Worm (Caenorhabditis elegans) whole organism, early embryonic: ENCODE measurements around the gene cyn-12.

Source experiments
- B0310.2 ChIP-seq: sonication (generic microtip); optimal IDR thresholded peaks from 2 replicates; lab custom pipeline; 2016; ENCODE audit warnings: mild to moderate bottlenecking, missing genetic modification characterization, missing compliant biosample characterization
- F13C5.2 ChIP-seq: sonication (generic microtip); optimal IDR thresholded peaks from 2 replicates; lab custom pipeline; 2017; ENCODE audit warnings: mild to moderate bottlenecking, missing genetic modification characterization, inconsistent platforms, missing compliant biosample characterization
- aly-1 ChIP-seq: sonication (generic microtip); optimal IDR thresholded peaks from 2 replicates; lab custom pipeline; 2016; ENCODE audit warnings: missing genetic modification characterization, missing compliant biosample characterization
- ama-1 ChIP-seq: fragments of 150-350 bp; optimal IDR thresholded peaks from 2 replicates; lab custom pipeline; 2014
- ceh-13 ChIP-seq: fragments of 200-800 bp; sonication (Bioruptor generic); optimal IDR thresholded peaks from 2 replicates; lab custom pipeline; 2018; ENCODE audit warnings: mild to moderate bottlenecking, missing genetic modification characterization, missing compliant biosample characterization
- ceh-36 ChIP-seq: sonication (generic microtip); optimal IDR thresholded peaks from 2 replicates; lab custom pipeline; 2016; ENCODE audit warnings: missing genetic modification characterization, inconsistent platforms, missing compliant biosample characterization
- ets-7 ChIP-seq: sonication (generic microtip); optimal IDR thresholded peaks from 2 replicates; lab custom pipeline; 2016; ENCODE audit warnings: missing genotype, missing genetic modification characterization, missing compliant biosample characterization
- flt-1 ChIP-seq: fragments of 200-800 bp; sonication (Bioruptor generic); IDR thresholded peaks from 2 replicates; pipeline ENCODE4 v1.3.6; 2022; ENCODE audit warnings: missing genetic modification characterization, missing compliant biosample characterization
- hmbx-1 ChIP-seq: sonication (generic microtip); optimal IDR thresholded peaks from 2 replicates; lab custom pipeline; 2016; ENCODE audit warnings: mild to moderate bottlenecking, missing genetic modification characterization, missing compliant biosample characterization
- hmg-4 ChIP-seq: fragments of 200-800 bp; sonication (Bioruptor generic); optimal IDR thresholded peaks from 2 replicates; lab custom pipeline; 2018; ENCODE audit warnings: mild to moderate bottlenecking, missing genetic modification characterization, missing compliant biosample characterization
- hnd-1 ChIP-seq: sonication (generic microtip); optimal IDR thresholded peaks from 2 replicates; lab custom pipeline; 2016; ENCODE audit warnings: missing genetic modification characterization, missing compliant biosample characterization
- pes-1 ChIP-seq: fragments of 200-800 bp; sonication (Bioruptor generic); IDR thresholded peaks from 2 replicates; pipeline ENCODE4 v1.3.6; 2022; ENCODE audit warnings: missing genetic modification reagents, missing genetic modification characterization, missing compliant biosample characterization
- scrt-1 ChIP-seq: fragments of 200-800 bp; sonication (Bioruptor generic); IDR thresholded peaks from 2 replicates; pipeline ENCODE4 v1.3.6; 2022; ENCODE audit warnings: missing genetic modification characterization, missing compliant biosample characterization
- sea-1 ChIP-seq: fragments of 200-800 bp; sonication (Bioruptor generic); conservative IDR thresholded peaks from 2 replicates; pipeline ENCODE4 v1.3.6; 2022; ENCODE audit warnings: missing genetic modification characterization, missing compliant biosample characterization
- tbx-11 ChIP-seq: fragments of 200-800 bp; sonication (Bioruptor generic); IDR thresholded peaks from 2 replicates; pipeline ENCODE4 v1.3.6; 2022; ENCODE audit warnings: missing genetic modification characterization, missing compliant biosample characterization
- tbx-37 ChIP-seq: fragments of 200-800 bp; sonication (Bioruptor generic); conservative IDR thresholded peaks from 2 replicates; pipeline ENCODE4 v1.3.6; 2022; ENCODE audit warnings: missing genetic modification reagents, missing genetic modification characterization, missing compliant biosample characterization
- tra-4 ChIP-seq: sonication (generic microtip); optimal IDR thresholded peaks from 2 replicates; lab custom pipeline; 2017; ENCODE audit warnings: missing genetic modification characterization, missing compliant biosample characterization

Gene cyn-12

ce11 chrIV:7133140-7133539 lies at the start of gene cyn-12:
TSS of gene cyn-12 (minus strand) at chrIV:7133217.
- TF ChIP-seq aly-1 (no peak), flt-1 (GFP tag; lab: Robert Waterston, UW) (no peak), ama-1 (lab: Kevin White, UChicago) (no peak), tbx-37 (0 out of 2 replicates have a peak, but pooled peaks have one; percentile 14)

- TF ChIP-seq scrt-1 = no peak
- TF ChIP-seq hmbx-1 (tag; lab: Kevin White, UChicago) = no peak
- no peak for TF ChIP-seq ceh-36 (tag; lab: Kevin White, UChicago)
- no peak for TF ChIP-seq sea-1
- no peak for TF ChIP-seq F13C5.2 (tag; lab: Kevin White, UChicago)
- no peak for TF ChIP-seq aly-1
- TF ChIP-seq tra-4 (tag; lab: Kevin White, UChicago) = no peak
- TF ChIP-seq hmg-4 = no peak
- no peak for TF ChIP-seq ceh-13 (GFP tag; lab: Kevin White, UChicago)
- TF ChIP-seq ets-7 (tag; lab: Kevin White, UChicago) = no peak
- no peak for TF ChIP-seq pes-1 (GFP tag; lab: Robert Waterston, UW)
- no peak for TF ChIP-seq ama-1 (lab: Kevin White, UChicago)
- no peak for TF ChIP-seq hnd-1
- no peak for TF ChIP-seq tbx-11 (GFP tag; lab: Robert Waterston, UW)
- TF ChIP-seq flt-1 (GFP tag; lab: Robert Waterston, UW) = no peak
- TF ChIP-seq tbx-37 = no peak
- TF ChIP-seq B0310.2 (tag; lab: Kevin White, UChicago) = no peak
Observed at ce11 chrIV:7182818-7183217, 49.8 kb upstream of the cyn-12 start.

- TF ChIP-seq tbx-11 (GFP tag; lab: Robert Waterston, UW) (no peak), hnd-1 (no peak), pes-1 (GFP tag; lab: Robert Waterston, UW) (no peak), tbx-37 (no peak), hmg-4 (no peak), tra-4 (tag; lab: Kevin White, UChicago) (no peak), sea-1 (no peak), B0310.2 (tag; lab: Kevin White, UChicago) (no peak), hmbx-1 (tag; lab: Kevin White, UChicago) (no peak)
Observed at ce11 chrIV:7180304-7180703, 47.3 kb upstream of the cyn-12 start, which contains the start of gene cest-10. TSS of gene cest-10 (plus strand) at chrIV:7180557.

ce11 chrIV:7178942-7179341 lies 45.9 kb upstream of the cyn-12 start, which contains the start of gene C42D4.3:
TSS of gene C42D4.3 (plus strand) at chrIV:7179239.
- TF ChIP-seq pes-1 (GFP tag; lab: Robert Waterston, UW) (no peak), ceh-13 (GFP tag; lab: Kevin White, UChicago) (no peak), sea-1 (no peak), ets-7 (tag; lab: Kevin White, UChicago) (no peak), ama-1 (lab: Kevin White, UChicago) (no peak), hnd-1 (no peak), F13C5.2 (tag; lab: Kevin White, UChicago) (no peak), ceh-36 (tag; lab: Kevin White, UChicago) (no peak), tra-4 (tag; lab: Kevin White, UChicago) (no peak), scrt-1 (no peak), aly-1 (no peak)

ce11 chrIV:7176887-7177286 lies 43.9 kb upstream of the cyn-12 start, which contains the start of gene str-44:
TSS of gene str-44 (plus strand) at chrIV:7177187.
- TF ChIP-seq tbx-37 (no peak), F13C5.2 (tag; lab: Kevin White, UChicago) (no peak), pes-1 (GFP tag; lab: Robert Waterston, UW) (no peak), aly-1 (no peak), ets-7 (tag; lab: Kevin White, UChicago) (no peak), hmg-4 (no peak), ceh-36 (tag; lab: Kevin White, UChicago) (no peak), ama-1 (lab: Kevin White, UChicago) (no peak), tbx-11 (GFP tag; lab: Robert Waterston, UW) (no peak), flt-1 (GFP tag; lab: Robert Waterston, UW) (no peak), tra-4 (tag; lab: Kevin White, UChicago) (no peak), hmbx-1 (tag; lab: Kevin White, UChicago) (no peak), B0310.2 (tag; lab: Kevin White, UChicago) (no peak), ceh-13 (GFP tag; lab: Kevin White, UChicago) (no peak), hnd-1 (no peak), scrt-1 (no peak), sea-1 (no peak)

ce11 chrIV:7175346-7175745 lies 42.3 kb upstream of the cyn-12 start, which contains the start of gene C42D4.19:
TSS of gene C42D4.19 (plus strand) at chrIV:7175646.
- no peak for TF ChIP-seq ets-7 (tag; lab: Kevin White, UChicago)
- TF ChIP-seq ceh-13 (GFP tag; lab: Kevin White, UChicago) = no peak

- TF ChIP-seq tra-4 (tag; lab: Kevin White, UChicago) (no peak), flt-1 (GFP tag; lab: Robert Waterston, UW) (no peak), aly-1 (no peak), hmbx-1 (tag; lab: Kevin White, UChicago) (no peak), ama-1 (lab: Kevin White, UChicago) (no peak), hmg-4 (no peak), tbx-11 (GFP tag; lab: Robert Waterston, UW) (no peak), B0310.2 (tag; lab: Kevin White, UChicago) (no peak), sea-1 (no peak), scrt-1 (no peak), pes-1 (GFP tag; lab: Robert Waterston, UW) (no peak), tbx-37 (no peak), F13C5.2 (tag; lab: Kevin White, UChicago) (no peak), ceh-36 (tag; lab: Kevin White, UChicago) (no peak), ceh-13 (GFP tag; lab: Kevin White, UChicago) (no peak), ets-7 (tag; lab: Kevin White, UChicago) (no peak)
Observed at ce11 chrIV:7173489-7173888, 40.5 kb upstream of the cyn-12 start, which contains the start of gene str-1. TSS of gene str-1 (plus strand) at chrIV:7173789.

ce11 chrIV:7171222-7171621 lies 38.2 kb upstream of the cyn-12 start, which contains the start of gene str-220:
TSS of gene str-220 (minus strand) at chrIV:7171322.
- TF ChIP-seq F13C5.2 (tag; lab: Kevin White, UChicago) (no peak), tbx-11 (GFP tag; lab: Robert Waterston, UW) (no peak), ets-7 (tag; lab: Kevin White, UChicago) (no peak), hnd-1 (no peak), flt-1 (GFP tag; lab: Robert Waterston, UW) (no peak), sea-1 (no peak), B0310.2 (tag; lab: Kevin White, UChicago) (no peak), pes-1 (GFP tag; lab: Robert Waterston, UW) (no peak), tra-4 (tag; lab: Kevin White, UChicago) (no peak), ceh-36 (tag; lab: Kevin White, UChicago) (no peak), tbx-37 (no peak), ama-1 (lab: Kevin White, UChicago) (no peak)
